Worm (Caenorhabditis elegans) whole organism, L1 larva: ENCODE results near the gene rad-54.B.

Experiments
- C04F5.9 ChIP-seq: sonication (generic microtip); optimal IDR thresholded peaks from 2 replicates; lab custom pipeline; 2016; ENCODE audit warnings: missing genetic modification characterization, missing compliant biosample characterization
- C34B4.2 ChIP-seq: sonication (generic microtip); optimal IDR thresholded peaks from 2 replicates; lab custom pipeline; 2017; ENCODE audit warnings: mild to moderate bottlenecking, missing genetic modification characterization, missing compliant biosample characterization
- Y116A8C.19 ChIP-seq: sonication (generic microtip); optimal IDR thresholded peaks from 2 replicates; lab custom pipeline; 2016; ENCODE audit warnings: missing compliant biosample characterization, missing genetic modification characterization, borderline replicate concordance
- ces-1 ChIP-seq: fragments of 150-350 bp; optimal IDR thresholded peaks from 2 replicates; lab custom pipeline; 2014; ENCODE audit warnings: missing biosample characterization, missing genetic modification reagents, missing genetic modification characterization
- dpl-1 ChIP-seq, 3 experiments: fragments of 150-350 bp in 2 of 3; sonication (generic microtip) in 1 of 3; optimal IDR thresholded peaks; 2 replicates each; lab custom pipeline; 2014 to 2017; ENCODE audit warnings: missing biosample characterization in 3 of 3, missing genetic modification characterization in 3 of 3, missing genetic modification reagents in 3 of 3
- efl-1 ChIP-seq, 4 experiments: fragments of 150-350 bp; optimal IDR thresholded peaks in 3 of 4; peaks in 1 of 4; 1 replicate in 1 of 4; 2 replicates in 3 of 4; lab custom pipeline; 2014; ENCODE audit warnings: missing biosample characterization in 2 of 4, missing genetic modification characterization in 2 of 4, missing genetic modification reagents in 2 of 4
- efl-3 ChIP-seq: fragments of 200-800 bp; sonication (Bioruptor generic); optimal IDR thresholded peaks from 2 replicates; lab custom pipeline; 2018; ENCODE audit warnings: mild to moderate bottlenecking, missing genetic modification characterization, missing compliant biosample characterization
- egl-27 ChIP-seq, 2 experiments: fragments of 150-350 bp in 1 of 2; sonication (generic microtip); optimal IDR thresholded peaks; 3 replicates each; lab custom pipeline; 2017 to 2018; ENCODE audit warnings: missing biosample characterization in 2 of 2, missing genetic modification characterization in 2 of 2, missing genetic modification reagents in 2 of 2
- elt-2 ChIP-seq: sonication (generic microtip); optimal IDR thresholded peaks from 2 replicates; lab custom pipeline; 2016; ENCODE audit warnings: missing genetic modification characterization, mild to moderate bottlenecking, inconsistent platforms, missing compliant biosample characterization, missing genetic modification reagents
- elt-3 ChIP-seq, 6 experiments: fragments of 150-350 bp in 1 of 6; sonication (generic microtip); optimal IDR thresholded peaks; 2 replicates each; lab custom pipeline; 2017 to 2018; ENCODE audit warnings: missing biosample characterization in 6 of 6, missing genetic modification characterization in 6 of 6, inconsistent platforms in 1 of 6
- ets-5 ChIP-seq: fragments of 200-800 bp; sonication (Bioruptor generic); IDR thresholded peaks from 2 replicates; pipeline ENCODE4 v1.3.6; 2022; ENCODE audit warnings: missing genetic modification characterization, missing compliant biosample characterization
- fkh-10 ChIP-seq: sonication (generic microtip); optimal IDR thresholded peaks from 2 replicates; lab custom pipeline; 2017; ENCODE audit warnings: missing biosample characterization, missing genetic modification reagents, missing genetic modification characterization
- fkh-8 ChIP-seq: sonication (generic microtip); optimal IDR thresholded peaks from 2 replicates; lab custom pipeline; 2016; ENCODE audit warnings: mild to moderate bottlenecking, missing genetic modification characterization, missing compliant biosample characterization
- fos-1 ChIP-seq: fragments of 150-350 bp; optimal IDR thresholded peaks from 2 replicates; lab custom pipeline; 2014; ENCODE audit warnings: missing biosample characterization, missing genetic modification characterization
- hpl-2 ChIP-seq: fragments of 150-350 bp; optimal IDR thresholded peaks from 2 replicates; lab custom pipeline; 2014; ENCODE audit warnings: missing biosample characterization, missing genetic modification reagents, missing genetic modification characterization
- isw-1 ChIP-seq: fragments of 200-800 bp; sonication (Bioruptor generic); IDR thresholded peaks from 2 replicates; pipeline ENCODE4 v1.3.6; 2022; ENCODE audit warnings: missing genetic modification characterization, missing compliant biosample characterization
- mdl-1 ChIP-seq, 2 experiments: fragments of 150-350 bp; optimal IDR thresholded peaks; 2 replicates each; lab custom pipeline; 2014 to 2017; ENCODE audit warnings: missing biosample characterization in 2 of 2, missing genetic modification characterization in 2 of 2, inconsistent platforms in 1 of 2
- mep-1 ChIP-seq: fragments of 150-350 bp; optimal IDR thresholded peaks from 2 replicates; lab custom pipeline; 2014; ENCODE audit warnings: missing biosample characterization, missing genetic modification characterization
- nhr-12 ChIP-seq: sonication (generic microtip); optimal IDR thresholded peaks from 2 replicates; lab custom pipeline; 2017; ENCODE audit warnings: missing biosample characterization, missing genetic modification characterization
- nhr-20 ChIP-seq: sonication (generic microtip); optimal IDR thresholded peaks from 2 replicates; lab custom pipeline; 2016; ENCODE audit warnings: mild to moderate bottlenecking, missing genetic modification characterization, missing compliant biosample characterization
- nhr-28 ChIP-seq: fragments of 150-350 bp; optimal IDR thresholded peaks from 2 replicates; lab custom pipeline; 2014; ENCODE audit warnings: missing biosample characterization, missing genetic modification characterization
- nhr-76 ChIP-seq: sonication (generic microtip); optimal IDR thresholded peaks from 2 replicates; lab custom pipeline; 2017; ENCODE audit warnings: missing biosample characterization, missing genetic modification characterization
- nhr-77 ChIP-seq: fragments of 150-350 bp; optimal IDR thresholded peaks from 2 replicates; lab custom pipeline; 2014; ENCODE audit warnings: missing biosample characterization, missing genetic modification characterization
- pax-3 ChIP-seq: fragments of 200-800 bp; sonication (Bioruptor generic); optimal IDR thresholded peaks from 2 replicates; lab custom pipeline; 2018; ENCODE audit warnings: mild to moderate bottlenecking, missing genetic modification characterization, moderate library complexity, missing compliant biosample characterization
- pqm-1 ChIP-seq: sonication (generic microtip); optimal IDR thresholded peaks from 3 replicates; lab custom pipeline; 2017; ENCODE audit warnings: missing biosample characterization, missing genetic modification characterization
- skn-1 ChIP-seq: fragments of 150-350 bp; optimal IDR thresholded peaks from 2 replicates; lab custom pipeline; 2014; ENCODE audit warnings: missing biosample characterization, missing genetic modification characterization
- snu-23 ChIP-seq: sonication (generic microtip); optimal IDR thresholded peaks from 2 replicates; lab custom pipeline; 2016; ENCODE audit warnings: missing genetic modification characterization, missing compliant biosample characterization
- swsn-7 ChIP-seq: sonication (generic microtip); optimal IDR thresholded peaks from 2 replicates; lab custom pipeline; 2016; ENCODE audit warnings: missing genetic modification characterization, missing compliant biosample characterization
- tlp-1 ChIP-seq: fragments of 150-350 bp; optimal IDR thresholded peaks from 2 replicates; lab custom pipeline; 2014; ENCODE audit warnings: missing biosample characterization, missing genetic modification characterization
- unc-130 ChIP-seq: fragments of 150-350 bp; optimal IDR thresholded peaks from 2 replicates; lab custom pipeline; 2017; ENCODE audit warnings: missing biosample characterization, missing genetic modification characterization, inconsistent platforms
- unc-30 ChIP-seq: sonication (generic microtip); optimal IDR thresholded peaks from 2 replicates; lab custom pipeline; 2017; ENCODE audit warnings: missing biosample characterization, missing genetic modification characterization
- unc-62 ChIP-seq: fragments of 150-350 bp; optimal IDR thresholded peaks from 2 replicates; lab custom pipeline; 2014; ENCODE audit warnings: missing biosample characterization, missing genetic modification reagents, missing genetic modification characterization
- unc-98 ChIP-seq: fragments of 200-800 bp; sonication (Bioruptor generic); IDR thresholded peaks from 2 replicates; pipeline ENCODE4 v1.3.6; 2022; ENCODE audit warnings: missing genetic modification characterization, missing compliant biosample characterization
- vab-15 ChIP-seq: sonication (generic microtip); optimal IDR thresholded peaks from 2 replicates; lab custom pipeline; 2017; ENCODE audit warnings: missing genotype, mild to moderate bottlenecking, missing genetic modification characterization, missing compliant biosample characterization
- xbp-1 ChIP-seq: sonication (generic microtip); optimal IDR thresholded peaks from 2 replicates; lab custom pipeline; 2016; ENCODE audit warnings: missing genetic modification characterization, missing compliant biosample characterization
- ztf-11 ChIP-seq, 2 experiments: sonication (generic microtip); optimal IDR thresholded peaks; 2 replicates each; lab custom pipeline; 2016 to 2017; ENCODE audit warnings: missing genetic modification characterization in 2 of 2, missing biosample characterization in 1 of 2, missing compliant biosample characterization in 1 of 2

Gene rad-54.B

ce11 chrIV:16920041-16920440 is 29.8 kb upstream of the rad-54.B start, which contains the start of gene nep-23:
Gene nep-23 (plus strand): TSS chrIV:16920341.
- no peak for TF ChIP-seq snu-23
- no peak for TF ChIP-seq mdl-1 (tag; optimal IDR thresholded peaks at IDR 0.05; lab: Kevin White, UChicago)
- TF ChIP-seq nhr-12 (tag; lab: Kevin White, UChicago): no peak
- no peak for TF ChIP-seq pax-3 (tag; lab: Kevin White, UChicago)
- TF ChIP-seq C04F5.9 (tag; lab: Kevin White, UChicago): no peak
- no peak for TF ChIP-seq nhr-76 (tag; lab: Kevin White, UChicago)
- no peak for TF ChIP-seq xbp-1 (tag; lab: Kevin White, UChicago)
- no peak for TF ChIP-seq Y116A8C.19 (tag; lab: Kevin White, UChicago)
- no peak for TF ChIP-seq pqm-1 (tag; lab: Kevin White, UChicago)
- no peak for TF ChIP-seq fkh-10 (GFP tag; lab: Kevin White, UChicago)
- no peak for TF ChIP-seq fos-1
- no peak for TF ChIP-seq hpl-2 (GFP tag; lab: Kevin White, UChicago)
- no peak for TF ChIP-seq swsn-7 (tag; lab: Kevin White, UChicago)
- no peak for TF ChIP-seq elt-2 (tag; lab: Kevin White, UChicago)
- TF ChIP-seq nhr-20: no peak

- TF ChIP-seq efl-1 (optimal IDR thresholded peaks at IDR 0.05; lab: Kevin White, UChicago) (no peak), efl-1 (GFP tag; optimal IDR thresholded peaks at IDR 0.05 in 1 of 2; lab: Kevin White, UChicago) (no peak), ets-5 (GFP tag; lab: Robert Waterston, UW) (no peak)
Observed at ce11 chrIV:16921999-16922398, 27.9 kb upstream of the rad-54.B start.

ce11 chrIV:16924092-16924491 is 25.8 kb upstream of the rad-54.B start, which contains the start of gene nep-24:
Gene nep-24 (plus strand): TSS chrIV:16924392.
- TF ChIP-seq vab-15 (no peak), hpl-2 (GFP tag; lab: Kevin White, UChicago) (no peak), efl-3 (GFP tag; lab: Kevin White, UChicago) (no peak), dpl-1 (GFP tag; optimal IDR thresholded peaks at IDR 0.05; lab: Kevin White, UChicago) (no peak), elt-3 (tag; optimal IDR thresholded peaks at IDR 0.05; lab: Kevin White, UChicago) (no peak), tlp-1 (tag; lab: Kevin White, UChicago) (no peak), nhr-77 (tag; lab: Kevin White, UChicago) (no peak), unc-130 (tag; lab: Kevin White, UChicago) (no peak), ces-1 (GFP tag; lab: Kevin White, UChicago) (no peak), mep-1 (tag; lab: Kevin White, UChicago) (no peak)

- no peak for TF ChIP-seq isw-1
- TF ChIP-seq nhr-20: no peak
- no peak for TF ChIP-seq ztf-11 (tag; optimal IDR thresholded peaks at IDR 0.05; lab: Kevin White, UChicago)
- no peak for TF ChIP-seq C34B4.2 (tag; lab: Kevin White, UChicago)
- no peak for TF ChIP-seq unc-30
- TF ChIP-seq unc-62 (GFP tag; lab: Kevin White, UChicago): no peak
- no peak for TF ChIP-seq nhr-28 (tag; lab: Kevin White, UChicago)
- TF ChIP-seq nhr-12 (tag; lab: Kevin White, UChicago): no peak
- no peak for TF ChIP-seq unc-98 (GFP tag; lab: Robert Waterston, UW)
- TF ChIP-seq skn-1: no peak
- no peak for TF ChIP-seq egl-27 (tag; optimal IDR thresholded peaks at IDR 0.05; lab: Kevin White, UChicago)
- TF ChIP-seq ces-1 (GFP tag; lab: Kevin White, UChicago): no peak
Observed at ce11 chrIV:16925363-16925863, 24.5 kb upstream of the rad-54.B start.

- TF ChIP-seq fkh-8 (tag; lab: Kevin White, UChicago): no peak
Observed at ce11 chrIV:16926558-16926957, 23.3 kb upstream of the rad-54.B start.
